Fruit fly (Drosophila melanogaster) whole organism, embryonic: ENCODE results near the gene soti.

Source experiments
- B-H2 ChIP-seq: fragments of 200-800 bp; sonication (Bioruptor generic); optimal IDR thresholded peaks from 2 replicates; lab custom pipeline; 2018; ENCODE audit warnings: missing biosample characterization, mild to moderate bottlenecking, missing genetic modification characterization
- CG10979 ChIP-seq: fragments of 200-800 bp; sonication (Bioruptor generic); optimal IDR thresholded peaks from 2 replicates; lab custom pipeline; 2018; ENCODE audit warnings: missing biosample characterization, mild to moderate bottlenecking, missing genetic modification characterization, moderate library complexity
- CG11504 ChIP-seq: fragments of 200-800 bp; sonication (Bioruptor generic); optimal IDR thresholded peaks from 3 replicates; lab custom pipeline; 2019; ENCODE audit warnings: missing biosample characterization, mild to moderate bottlenecking, missing genetic modification characterization, moderate library complexity
- CG11696 ChIP-seq: fragments of 200-800 bp; sonication (Bioruptor generic); IDR thresholded peaks from 2 replicates; pipeline ENCODE4 v1.3.6; 2022; ENCODE audit warnings: missing biosample characterization, missing genetic modification characterization
- CG12391 ChIP-seq: fragments of 200-800 bp; sonication (Bioruptor generic); optimal IDR thresholded peaks from 3 replicates; lab custom pipeline; 2018; ENCODE audit warnings: missing biosample characterization, mild to moderate bottlenecking, missing genetic modification characterization, moderate library complexity
- CG12769 ChIP-seq: fragments of 200-800 bp; sonication (Bioruptor generic); optimal IDR thresholded peaks from 2 replicates; lab custom pipeline; 2019; ENCODE audit warnings: missing biosample characterization, mild to moderate bottlenecking, missing genetic modification characterization, moderate library complexity
- CG13894 ChIP-seq: fragments of 200-800 bp; sonication (Bioruptor generic); optimal IDR thresholded peaks from 3 replicates; lab custom pipeline; 2018; ENCODE audit warnings: missing biosample characterization, mild to moderate bottlenecking, missing genetic modification characterization, moderate library complexity
- CG14014 ChIP-seq: fragments of 200-800 bp; sonication (Bioruptor generic); IDR thresholded peaks from 2 replicates; pipeline ENCODE4 v1.3.6; 2022; ENCODE audit warnings: missing biosample characterization, missing genetic modification characterization
- CG14050 ChIP-seq: fragments of 200-800 bp; sonication (Bioruptor generic); IDR thresholded peaks from 3 replicates; pipeline ENCODE4 v1.3.6; 2022; ENCODE audit warnings: missing biosample characterization, missing genetic modification characterization
- CG15073 ChIP-seq: fragments of 200-800 bp; sonication (Bioruptor generic); optimal IDR thresholded peaks from 2 replicates; lab custom pipeline; 2016; ENCODE audit warnings: missing biosample characterization, missing genetic modification characterization
- CG15269 ChIP-seq: fragments of 200-800 bp; sonication (Bioruptor generic); optimal IDR thresholded peaks from 2 replicates; lab custom pipeline; 2018; ENCODE audit warnings: missing biosample characterization, mild to moderate bottlenecking, missing genetic modification characterization, moderate library complexity
- CG17385 ChIP-seq: fragments of 200-800 bp; sonication (Bioruptor generic); optimal IDR thresholded peaks from 3 replicates; lab custom pipeline; 2018; ENCODE audit warnings: missing biosample characterization, mild to moderate bottlenecking, missing genetic modification characterization
- CG18476 ChIP-seq: fragments of 200-800 bp; sonication (Bioruptor generic); optimal IDR thresholded peaks from 2 replicates; lab custom pipeline; 2016; ENCODE audit warnings: missing biosample characterization, mild to moderate bottlenecking, missing genetic modification characterization
- CG2889 ChIP-seq: fragments of 200-800 bp; sonication (Bioruptor generic); IDR thresholded peaks from 3 replicates; pipeline ENCODE4 v1.3.6; 2022; ENCODE audit warnings: missing biosample characterization, missing genetic modification characterization
- CG30020 ChIP-seq: fragments of 200-800 bp; optimal IDR thresholded peaks from 2 replicates; lab custom pipeline; 2019; ENCODE audit warnings: missing biosample characterization, mild to moderate bottlenecking, missing genetic modification characterization, moderate library complexity
- CG31388 ChIP-seq: fragments of 200-800 bp; sonication (Bioruptor generic); optimal IDR thresholded peaks from 2 replicates; lab custom pipeline; 2016; ENCODE audit warnings: missing biosample characterization, missing genetic modification characterization
- CG3407 ChIP-seq: fragments of 200-800 bp; sonication (Bioruptor generic); optimal IDR thresholded peaks from 2 replicates; lab custom pipeline; 2018; ENCODE audit warnings: missing biosample characterization, mild to moderate bottlenecking, missing genetic modification characterization
- CG4617 ChIP-seq: fragments of 200-800 bp; sonication (Bioruptor generic); optimal IDR thresholded peaks from 3 replicates; lab custom pipeline; 2016; ENCODE audit warnings: missing biosample characterization, missing genetic modification characterization, borderline replicate concordance
- CG6272 ChIP-seq: fragments of 200-800 bp; sonication (Bioruptor generic); IDR thresholded peaks from 2 replicates; pipeline ENCODE4 v1.3.6; 2022; ENCODE audit warnings: missing biosample characterization, missing genetic modification characterization
- CG7357 ChIP-seq: fragments of 200-800 bp; sonication (Bioruptor generic); IDR thresholded peaks from 3 replicates; pipeline ENCODE4 v1.3.6; 2022; ENCODE audit warnings: missing biosample characterization, missing genetic modification characterization
- CG7372 ChIP-seq: fragments of 200-800 bp; sonication (Bioruptor generic); IDR thresholded peaks from 2 replicates; pipeline ENCODE4 v1.3.6; 2022; ENCODE audit warnings: missing biosample characterization, missing genetic modification characterization
- CG9817 ChIP-seq: fragments of 200-800 bp; sonication (Bioruptor generic); optimal IDR thresholded peaks from 2 replicates; lab custom pipeline; 2018; ENCODE audit warnings: missing biosample characterization, mild to moderate bottlenecking, missing genetic modification characterization, moderate library complexity
- Chrac-16 ChIP-seq: fragments of 200-800 bp; sonication (Bioruptor generic); optimal IDR thresholded peaks from 3 replicates; lab custom pipeline; 2016; ENCODE audit warnings: missing biosample characterization, missing genetic modification characterization
- Dad ChIP-seq: fragments of 200-800 bp; sonication (Bioruptor generic); optimal IDR thresholded peaks from 3 replicates; lab custom pipeline; 2016; ENCODE audit warnings: missing biosample characterization, missing genetic modification characterization
- GATAe ChIP-seq: fragments of 200-800 bp; sonication (Bioruptor generic); conservative IDR thresholded peaks from 2 replicates; pipeline ENCODE4 v1.3.6; 2022; ENCODE audit warnings: missing biosample characterization, missing genetic modification characterization
- Gug ChIP-seq: fragments of 200-800 bp; sonication (Bioruptor generic); IDR thresholded peaks from 4 replicates; pipeline ENCODE4 v1.3.6; 2022; ENCODE audit warnings: missing biosample characterization, missing genetic modification characterization
- HLH4C ChIP-seq: fragments of 200-800 bp; sonication (Bioruptor generic); IDR thresholded peaks from 3 replicates; pipeline ENCODE4 v1.3.6; 2022; ENCODE audit warnings: missing biosample characterization, missing genetic modification characterization; ENCODE audit not compliant: partially characterized antibody
- Hr39 ChIP-seq: fragments of >200 bp; optimal IDR thresholded peaks from 2 replicates; lab custom pipeline; 2017
- Hr78 ChIP-seq, 2 experiments: fragments of 200-800 bp in 1 of 2; fragments of >200 bp in 1 of 2; sonication (Bioruptor generic) in 1 of 2; optimal IDR thresholded peaks; 2 replicates each; lab custom pipeline; 2017 to 2019; ENCODE audit warnings: missing biosample characterization in 2 of 2, missing genetic modification characterization in 2 of 2, mild to moderate bottlenecking in 1 of 2, moderate library complexity in 1 of 2
- Myb ChIP-seq: fragments of 200-800 bp; sonication (Bioruptor generic); optimal IDR thresholded peaks from 2 replicates; lab custom pipeline; 2016; ENCODE audit warnings: missing biosample characterization, missing genetic modification characterization
- Nf-YC ChIP-seq: fragments of 200-800 bp; optimal IDR thresholded peaks from 3 replicates; lab custom pipeline; 2019; ENCODE audit warnings: missing biosample characterization, mild to moderate bottlenecking, missing genetic modification characterization, moderate library complexity
- Sry-β ChIP-seq: fragments of 200-800 bp; sonication (Bioruptor generic); optimal IDR thresholded peaks from 2 replicates; lab custom pipeline; 2018; ENCODE audit warnings: missing biosample characterization, mild to moderate bottlenecking, missing genetic modification characterization, moderate library complexity
- Vsx1 ChIP-seq: fragments of 200-800 bp; sonication (Bioruptor generic); optimal IDR thresholded peaks from 2 replicates; lab custom pipeline; 2017; ENCODE audit warnings: missing biosample characterization, mild to moderate bottlenecking, missing genetic modification characterization, missing genetic modification reagents
- chif ChIP-seq, 2 experiments: fragments of 200-800 bp; sonication (Bioruptor generic); optimal IDR thresholded peaks; 3 replicates each; lab custom pipeline; 2016; ENCODE audit warnings: missing biosample characterization in 2 of 2, missing genetic modification characterization in 2 of 2
- chn ChIP-seq: fragments of 200-800 bp; sonication (Bioruptor generic); optimal IDR thresholded peaks from 2 replicates; lab custom pipeline; 2016; ENCODE audit warnings: missing biosample characterization, missing genetic modification characterization
- crol ChIP-seq: fragments of 200-800 bp; sonication (Bioruptor generic); IDR thresholded peaks from 2 replicates; pipeline ENCODE4 v1.3.6; 2022; ENCODE audit warnings: missing biosample characterization, missing genetic modification characterization
- da ChIP-seq: fragments of 200-800 bp; sonication (Bioruptor generic); optimal IDR thresholded peaks from 2 replicates; lab custom pipeline; 2016; ENCODE audit warnings: missing biosample characterization, missing genetic modification characterization
- dpn ChIP-seq, 2 experiments: fragments of 200-800 bp; sonication (Bioruptor generic); optimal IDR thresholded peaks; 3 replicates each; lab custom pipeline; 2016; ENCODE audit warnings: missing biosample characterization in 2 of 2, missing genetic modification characterization in 2 of 2
- eve ChIP-seq, 2 experiments: fragments of >200 bp; optimal IDR thresholded peaks; 2 replicates each; lab custom pipeline; 2017; ENCODE audit warnings: missing biosample characterization in 2 of 2, missing genetic modification characterization in 2 of 2
- fd102C ChIP-seq: fragments of 200-800 bp; sonication (Bioruptor generic); optimal IDR thresholded peaks from 2 replicates; lab custom pipeline; 2018; ENCODE audit warnings: missing biosample characterization, mild to moderate bottlenecking, missing genetic modification characterization, moderate library complexity
- hbn ChIP-seq: fragments of 200-800 bp; sonication (Bioruptor generic); IDR thresholded peaks from 2 replicates; pipeline ENCODE4 v1.3.6; 2022; ENCODE audit warnings: missing biosample characterization, missing genetic modification characterization; ENCODE audit not compliant: partially characterized antibody
- jigr1 ChIP-seq: fragments of 200-800 bp; sonication (Bioruptor generic); IDR thresholded peaks from 3 replicates; pipeline ENCODE4 v1.3.6; 2022; ENCODE audit warnings: missing biosample characterization, missing genetic modification characterization
- mam ChIP-seq: fragments of 200-800 bp; sonication (Bioruptor generic); optimal IDR thresholded peaks from 3 replicates; lab custom pipeline; 2016; ENCODE audit warnings: missing biosample characterization, missing genetic modification characterization
- psq ChIP-seq: fragments of 200-800 bp; sonication (Bioruptor generic); optimal IDR thresholded peaks from 2 replicates; lab custom pipeline; 2017; ENCODE audit warnings: missing biosample characterization, missing genetic modification characterization
- pum ChIP-seq: fragments of 200-800 bp; sonication (Bioruptor generic); optimal IDR thresholded peaks from 2 replicates; lab custom pipeline; 2016; ENCODE audit warnings: missing biosample characterization, missing genetic modification characterization
- salm ChIP-seq: fragments of 200-800 bp; sonication (Bioruptor generic); optimal IDR thresholded peaks from 2 replicates; lab custom pipeline; 2018; ENCODE audit warnings: missing biosample characterization, mild to moderate bottlenecking, missing genetic modification characterization
- ttk ChIP-seq: fragments of 200-800 bp; sonication (Bioruptor generic); IDR thresholded peaks from 2 replicates; pipeline ENCODE4 v2.1.2; 2022; ENCODE audit warnings: missing biosample characterization, missing genetic modification characterization
- unc-4 ChIP-seq: fragments of 200-800 bp; sonication (Bioruptor generic); IDR thresholded peaks from 2 replicates; pipeline ENCODE4 v1.3.6; 2022; ENCODE audit warnings: missing biosample characterization, missing genetic modification characterization; ENCODE audit not compliant: partially characterized antibody
- wor ChIP-seq: fragments of 200-800 bp; sonication (Bioruptor generic); IDR thresholded peaks from 2 replicates; pipeline ENCODE4 v1.3.6; 2022; ENCODE audit warnings: missing biosample characterization, missing genetic modification characterization
- z ChIP-seq: fragments of 200-800 bp; sonication (Bioruptor generic); IDR thresholded peaks from 3 replicates; pipeline ENCODE4 v1.3.6; 2022; ENCODE audit warnings: missing biosample characterization, missing genetic modification characterization
- zfh1 ChIP-seq: fragments of 200-800 bp; sonication (Bioruptor generic); IDR thresholded peaks from 3 replicates; pipeline ENCODE4 v1.3.6; 2022; ENCODE audit warnings: missing biosample characterization, missing genetic modification characterization

soti gene

DNA sequence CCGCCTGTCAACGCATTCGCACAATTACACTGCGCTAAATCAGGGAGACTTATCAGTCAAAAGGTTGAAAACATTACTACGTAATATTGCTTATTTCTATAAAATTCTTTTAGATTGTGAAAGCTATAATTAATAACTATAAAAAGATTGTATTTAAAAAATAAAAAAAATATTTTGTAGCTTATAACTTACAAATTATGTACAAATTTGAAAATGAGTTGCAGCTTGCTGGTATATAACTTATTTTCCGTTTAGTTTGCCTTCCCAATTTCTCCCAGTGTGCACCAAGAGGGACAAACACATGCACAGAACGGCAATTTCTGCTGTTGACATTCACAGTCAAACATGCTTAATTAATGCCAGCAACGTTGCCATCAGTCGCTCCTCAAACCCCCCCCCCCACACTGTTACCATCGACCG lies 27.8 kb downstream of the soti start (continued):
- no peak for TF ChIP-seq Sry-β (GFP tag; lab: Kevin White, UChicago)
- peak; percentile 70 for TF ChIP-seq CG12391 (tag; lab: Kevin White, UChicago)
- no peak for TF ChIP-seq CG31388 (GFP tag; lab: Kevin White, UChicago)
- TF ChIP-seq CG12769 (tag; lab: Kevin White, UChicago), result no peak
- TF ChIP-seq da, result no peak
- peak in 1 of 2 experiments; percentile 60 for TF ChIP-seq eve (GFP tag; optimal IDR thresholded peaks at IDR 0.05; lab: Kevin White, UChicago)
- no peak; the same call in 2 of the 3 replicates for TF ChIP-seq zfh1 (GFP tag; lab: Robert Waterston, UW)
- TF ChIP-seq Hr39 (lab: Kevin White, UChicago), result no peak
- peak; percentile 67 for TF ChIP-seq CG15269 (tag; lab: Kevin White, UChicago)
- peak; percentile 7 for TF ChIP-seq Vsx1
- no peak for TF ChIP-seq B-H2 (GFP tag; lab: Kevin White, UChicago)
- peak in 1 of 2 experiments; percentile 27 for TF ChIP-seq Hr78 (GFP tag; optimal IDR thresholded peaks at IDR 0.05; lab: Kevin White, UChicago)
- TF ChIP-seq Gug (GFP tag; lab: Robert Waterston, UW), result 0 out of 4 replicates have a peak, but pooled peaks have one; percentile 33
- 0 out of 2 replicates have a peak, but pooled peaks have one; percentile 38 for TF ChIP-seq CG14014 (GFP tag; lab: Robert Waterston, UW)
- TF ChIP-seq fd102C, result no peak
- no peak for TF ChIP-seq unc-4 (GFP tag; lab: Robert Waterston, UW)
- TF ChIP-seq CG2889 (GFP tag; lab: Robert Waterston, UW), result no peak
- 0 out of 3 replicates have a peak, but pooled peaks have one; percentile 28 for TF ChIP-seq jigr1 (GFP tag; lab: Robert Waterston, UW)
- no peak for TF ChIP-seq pum (GFP tag; lab: Kevin White, UChicago)
- TF ChIP-seq wor (GFP tag; lab: Robert Waterston, UW), result peak; percentile 55
- no peak for TF ChIP-seq CG6272
- TF ChIP-seq CG9817 (tag; lab: Kevin White, UChicago), result peak; percentile 58
- peak; percentile 44 for TF ChIP-seq CG7372 (GFP tag; lab: Robert Waterston, UW)
- peak; percentile 91 for TF ChIP-seq CG11504
- TF ChIP-seq Chrac-16 (GFP tag; lab: Kevin White, UChicago), result peak; percentile 12
- peak; percentile 64; the same call in 1 of the 3 replicates for TF ChIP-seq CG7357
- no peak for TF ChIP-seq psq (GFP tag; lab: Kevin White, UChicago)
- peak in 1 of 2 experiments; percentile 38 for TF ChIP-seq dpn (GFP tag; optimal IDR thresholded peaks at IDR 0.05; lab: Kevin White, UChicago)
- TF ChIP-seq HLH4C (GFP tag; lab: Robert Waterston, UW), result no peak
- TF ChIP-seq GATAe, result 0 out of 2 replicates have a peak, but pooled peaks have one; percentile 16
- TF ChIP-seq Myb (GFP tag; lab: Kevin White, UChicago), result no peak
- TF ChIP-seq CG18476 (GFP tag; lab: Kevin White, UChicago), result peak; percentile 49
- no peak for TF ChIP-seq chn
- peak; percentile 82 for TF ChIP-seq CG10979 (tag; lab: Kevin White, UChicago)
- no peak for TF ChIP-seq mam (GFP tag; lab: Kevin White, UChicago)
- TF ChIP-seq CG30020 (tag; lab: Kevin White, UChicago), result peak; percentile 5
- no peak for TF ChIP-seq hbn (GFP tag; lab: Robert Waterston, UW)
- TF ChIP-seq CG15073 (GFP tag; lab: Kevin White, UChicago), result no peak
- no peak for TF ChIP-seq CG4617 (GFP tag; lab: Kevin White, UChicago)
- peak; percentile 36 for TF ChIP-seq CG13894
- 0 out of 2 replicates have a peak, but pooled peaks have one; percentile 16 for TF ChIP-seq CG11696 (GFP tag; lab: Robert Waterston, UW)
- no peak for TF ChIP-seq Dad (GFP tag; lab: Kevin White, UChicago)
- peak; percentile 45 for TF ChIP-seq CG14050
- TF ChIP-seq Nf-YC, result peak; percentile 48
- TF ChIP-seq CG17385 (GFP tag; lab: Kevin White, UChicago), result peak; percentile 55
- TF ChIP-seq chif (GFP tag; optimal IDR thresholded peaks at IDR 0.05; lab: Kevin White, UChicago), result peak in 1 of 2 experiments; percentile 1
- no peak for TF ChIP-seq crol (GFP tag; lab: Robert Waterston, UW)
- no peak for TF ChIP-seq z (GFP tag; lab: Robert Waterston, UW)
- TF ChIP-seq salm (tag; lab: Kevin White, UChicago), result peak; percentile 42
- TF ChIP-seq CG3407, result peak; percentile 33
- TF ChIP-seq ttk (GFP tag; lab: Robert Waterston, UW), result peak; percentile 52
